Worm (Caenorhabditis elegans): ENCODE results near the gene zipt-7.2.

- TF ChIP-seq ztf-26 (tag; optimal IDR thresholded peaks at IDR 0.05) (no peak), fkh-3 (tag; optimal IDR thresholded peaks at IDR 0.05) (no peak), mcd-1 (GFP tag; IDR thresholded peaks at IDR 0.05) (no peak), F57C9.4 (tag; optimal IDR thresholded peaks at IDR 0.05) (no peak), lsl-1 (GFP tag; optimal IDR thresholded peaks at IDR 0.05) (no peak), lin-35 (GFP tag; optimal IDR thresholded peaks at IDR 0.05) (no peak), B0019.2 (GFP tag; conservative IDR thresholded peaks at IDR 0.05) (no peak)
These were observed 39.3 kb upstream of the zipt-7.2 start for ce11 chrX:15546943-15547342.
